Worm (Caenorhabditis elegans): ENCODE measurements around the gene pps-1.

- no peak for TF ChIP-seq fkh-10 (GFP tag; optimal IDR thresholded peaks at IDR 0.05)
- no peak for TF ChIP-seq fax-1 (tag; optimal IDR thresholded peaks at IDR 0.05)
- no peak for TF ChIP-seq hlh-6 (tag; optimal IDR thresholded peaks at IDR 0.05)
- TF ChIP-seq elt-2 (tag; optimal IDR thresholded peaks at IDR 0.05) = no peak
- TF ChIP-seq sdc-2 (tag; optimal IDR thresholded peaks at IDR 0.05) = no peak
- no peak for TF ChIP-seq T23F11.4 (GFP tag; optimal IDR thresholded peaks at IDR 0.05)
- no peak for TF ChIP-seq tbx-2 (tag; optimal IDR thresholded peaks at IDR 0.05)
- no peak for TF ChIP-seq dmd-4 (tag; optimal IDR thresholded peaks at IDR 0.05; ENCODE audit: borderline replicate concordance)
- TF ChIP-seq C38D4.7 (GFP tag; optimal IDR thresholded peaks at IDR 0.05) = no peak
- no peak for TF ChIP-seq ceh-45 (GFP tag; IDR thresholded peaks at IDR 0.05)
- no peak for TF ChIP-seq hlh-8 (tag; optimal IDR thresholded peaks at IDR 0.05)
- no peak for TF ChIP-seq unc-42 (tag; optimal IDR thresholded peaks at IDR 0.05)
- TF ChIP-seq npax-4 (tag; optimal IDR thresholded peaks at IDR 0.05) = no peak
- TF ChIP-seq nhr-232 (tag; optimal IDR thresholded peaks at IDR 0.05) = no peak
Measured at ce11 chrIV:10126544-10126943, 35.3 kb upstream of the pps-1 start, which contains the start of gene ctf-18.

Data from whole organism, late embryonic.